Worm (Caenorhabditis elegans) whole organism, early embryonic: ENCODE measurements around the gene scl-20.
A peak's percentile ranks its signal among the peaks of the same experiment; 100 is the strongest.

ENCODE experiments used
- aly-1 ChIP-seq: sonication (generic microtip); optimal IDR thresholded peaks from 2 replicates; lab custom pipeline; 2016; ENCODE audit warnings: missing genetic modification characterization, missing compliant biosample characterization
- ama-1 ChIP-seq: fragments of 150-350 bp; optimal IDR thresholded peaks from 2 replicates; lab custom pipeline; 2014
- ceh-13 ChIP-seq: fragments of 200-800 bp; sonication (Bioruptor generic); optimal IDR thresholded peaks from 2 replicates; lab custom pipeline; 2018; ENCODE audit warnings: mild to moderate bottlenecking, missing genetic modification characterization, missing compliant biosample characterization
- ceh-36 ChIP-seq: sonication (generic microtip); optimal IDR thresholded peaks from 2 replicates; lab custom pipeline; 2016; ENCODE audit warnings: missing genetic modification characterization, inconsistent platforms, missing compliant biosample characterization
- flt-1 ChIP-seq: fragments of 200-800 bp; sonication (Bioruptor generic); IDR thresholded peaks from 2 replicates; pipeline ENCODE4 v1.3.6; 2022; ENCODE audit warnings: missing genetic modification characterization, missing compliant biosample characterization
- hmbx-1 ChIP-seq: sonication (generic microtip); optimal IDR thresholded peaks from 2 replicates; lab custom pipeline; 2016; ENCODE audit warnings: mild to moderate bottlenecking, missing genetic modification characterization, missing compliant biosample characterization
- hnd-1 ChIP-seq: sonication (generic microtip); optimal IDR thresholded peaks from 2 replicates; lab custom pipeline; 2016; ENCODE audit warnings: missing genetic modification characterization, missing compliant biosample characterization
- scrt-1 ChIP-seq: fragments of 200-800 bp; sonication (Bioruptor generic); IDR thresholded peaks from 2 replicates; pipeline ENCODE4 v1.3.6; 2022; ENCODE audit warnings: missing genetic modification characterization, missing compliant biosample characterization
- tbx-11 ChIP-seq: fragments of 200-800 bp; sonication (Bioruptor generic); IDR thresholded peaks from 2 replicates; pipeline ENCODE4 v1.3.6; 2022; ENCODE audit warnings: missing genetic modification characterization, missing compliant biosample characterization

DNA sequence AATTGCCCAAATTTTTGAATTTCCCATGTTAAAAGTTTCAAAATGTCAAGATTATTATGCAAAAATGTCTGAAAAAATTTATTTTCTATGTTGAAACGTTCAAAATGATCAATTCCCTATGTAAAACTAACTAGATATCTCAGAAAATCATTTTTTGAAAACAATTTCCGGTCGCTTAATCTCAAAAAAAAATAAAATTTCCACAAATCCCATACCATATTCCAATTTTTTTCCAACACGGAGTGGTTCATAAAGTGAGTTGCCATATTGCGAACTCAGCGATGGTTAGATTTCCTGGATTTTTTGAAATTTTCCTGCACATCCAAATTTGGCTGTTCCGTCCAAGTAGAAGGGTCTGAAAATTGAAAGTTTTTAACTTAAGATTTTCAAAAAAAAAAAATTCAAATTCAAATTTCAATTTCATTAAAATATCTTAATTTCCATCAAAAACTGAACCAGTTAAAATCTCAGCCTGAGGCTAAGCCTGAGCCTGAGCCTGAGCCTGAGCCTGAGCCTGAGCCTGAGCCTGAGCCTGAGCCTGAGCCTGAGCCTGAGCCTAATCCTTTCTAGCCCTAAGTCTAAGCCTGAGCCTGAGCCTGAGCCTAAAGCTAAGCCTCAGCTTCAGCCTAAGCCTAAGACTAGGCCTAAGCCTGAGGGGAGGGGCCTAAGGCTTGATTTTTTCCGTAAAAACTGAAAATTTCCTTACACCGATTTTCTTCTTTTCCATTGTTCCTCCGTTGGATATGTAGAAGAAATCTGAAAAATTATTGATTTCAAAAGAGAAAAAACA is 11.6 kb downstream of the scl-20 start:
- no peak for TF ChIP-seq ceh-13 (GFP tag; lab: Kevin White, UChicago)
- no peak for TF ChIP-seq ama-1 (lab: Kevin White, UChicago)
- no peak for TF ChIP-seq hnd-1 (tag; lab: Kevin White, UChicago)
- no peak for TF ChIP-seq hmbx-1 (tag; lab: Kevin White, UChicago)
- TF ChIP-seq scrt-1: no peak
- peak; percentile 52 for TF ChIP-seq flt-1 (GFP tag; lab: Robert Waterston, UW)
- TF ChIP-seq tbx-11 (GFP tag; lab: Robert Waterston, UW): no peak
- no peak for TF ChIP-seq aly-1 (tag; lab: Kevin White, UChicago)
- peak; percentile 57 for TF ChIP-seq ceh-36
